Worm (Caenorhabditis elegans): Measurements from ENCODE around the gene srj-14.
"Not testable (repeated sequence)": the region's sequence is repeated elsewhere in the genome, so short reads cannot be mapped to it uniquely, and the experiment has no call there.

srj-14 gene

ce11 chrV:7345494-7345893 lies 24.0 kb upstream of the srj-14 start, which contains the start of gene nhr-147:
Gene nhr-147 (plus strand): TSS chrV:7345794.
- TF ChIP-seq nhr-84 (tag; optimal IDR thresholded peaks at IDR 0.05); fkh-4 (tag; optimal IDR thresholded peaks at IDR 0.05; ENCODE audit: borderline replicate concordance); grh-1 (GFP tag; IDR thresholded peaks at IDR 0.05): not testable (repeated sequence)

ce11 chrV:7349541-7349940 lies 20.0 kb upstream of the srj-14 start, which contains the start of gene nhr-149:
Gene nhr-149 (minus strand): TSS chrV:7349641.
- TF ChIP-seq mep-1 (tag; optimal IDR thresholded peaks at IDR 0.05) (no peak), ces-1 (GFP tag; optimal IDR thresholded peaks at IDR 0.05) (no peak), blmp-1 (tag; optimal IDR thresholded peaks at IDR 0.05) (no peak), hpl-2 (GFP tag; optimal IDR thresholded peaks at IDR 0.05) (no peak), fkh-10 (GFP tag; optimal IDR thresholded peaks at IDR 0.05) (no peak), xbp-1 (tag; optimal IDR thresholded peaks at IDR 0.05) (no peak), F16B12.6 (tag; optimal IDR thresholded peaks at IDR 0.05) (no peak)

DNA sequence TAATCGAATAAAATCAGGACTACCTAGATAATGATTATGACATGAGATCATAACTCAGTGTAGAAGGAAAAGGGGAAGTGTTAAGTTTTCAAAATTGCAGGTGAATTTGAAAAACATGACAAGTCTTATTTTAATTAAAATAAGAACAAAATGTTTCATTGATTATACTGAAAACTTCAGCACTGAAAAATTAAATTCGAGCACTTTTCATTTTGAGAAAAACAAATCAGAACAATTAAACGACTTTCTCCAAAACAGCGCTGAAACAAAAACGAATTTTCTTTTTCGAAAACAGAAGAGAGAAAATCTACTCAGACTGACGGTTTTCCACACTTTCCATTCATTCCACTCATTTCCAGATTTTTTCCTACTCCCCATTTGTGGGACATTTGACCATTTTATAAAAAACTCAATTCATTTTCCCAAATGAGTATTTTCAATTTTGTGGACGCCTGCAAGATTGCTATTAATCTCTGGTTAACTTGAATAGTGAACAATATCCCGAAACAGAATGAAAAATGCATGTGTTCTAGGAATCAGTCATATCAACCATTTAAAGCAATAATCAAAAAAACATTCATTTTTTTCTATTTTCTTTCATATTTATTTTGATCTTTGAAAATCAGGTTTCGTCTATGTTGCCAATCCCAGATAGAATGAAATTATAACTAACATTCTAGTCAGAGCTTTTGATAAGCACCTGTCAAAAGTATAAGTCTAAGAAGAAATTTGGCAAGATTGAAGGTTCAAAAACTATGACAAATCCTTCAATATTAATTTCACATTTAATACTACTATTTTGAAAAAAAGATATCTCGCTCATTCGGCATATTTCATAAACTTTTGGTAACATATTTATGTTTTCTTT lies 17.1 kb upstream of the srj-14 start, which contains the start of the genes srh-231 and srh-275:
TSS of gene srh-231 (minus strand) at position 51 of the 868 bp plus-strand sequence.
TSS of gene srh-275 (plus strand) at position 818 of the 868 bp plus-strand sequence.
- TF ChIP-seq nhr-84 (tag; optimal IDR thresholded peaks at IDR 0.05) (no peak), unc-130 (tag; optimal IDR thresholded peaks at IDR 0.05) (no peak), fkh-10 (GFP tag; optimal IDR thresholded peaks at IDR 0.05) (no peak), tbx-2 (tag; optimal IDR thresholded peaks at IDR 0.05) (no peak), Y116A8C.19 (tag; optimal IDR thresholded peaks at IDR 0.05; ENCODE audit: borderline replicate concordance) (no peak), nhr-76 (tag; optimal IDR thresholded peaks at IDR 0.05) (no peak), ztf-4 (tag; optimal IDR thresholded peaks at IDR 0.05) (no peak), ceh-90 (tag; optimal IDR thresholded peaks at IDR 0.05) (no peak), zip-4 (GFP tag; optimal IDR thresholded peaks at IDR 0.05) (no peak), elt-2 (tag; optimal IDR thresholded peaks at IDR 0.05) (no peak)

DNA sequence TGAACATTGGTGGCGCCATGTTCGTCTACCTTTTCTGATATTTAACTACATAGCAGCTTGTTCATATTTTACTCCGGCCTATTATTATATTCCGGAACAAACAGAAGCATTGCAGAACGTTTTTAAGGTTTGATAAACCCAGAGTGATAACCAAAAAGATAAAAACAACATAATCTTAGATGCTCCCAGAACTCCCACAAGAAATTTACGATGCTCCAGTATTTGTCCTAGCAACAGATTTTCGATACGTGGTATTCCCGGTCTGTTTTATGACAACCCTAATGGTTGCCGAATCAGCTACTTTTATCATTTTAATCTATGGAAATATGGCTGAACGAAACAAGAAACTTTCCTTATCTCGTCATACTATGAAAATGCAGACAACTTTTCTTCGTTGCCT lies 15.9 kb upstream of the srj-14 start:
- no peak for TF ChIP-seq tlp-1 (tag; optimal IDR thresholded peaks at IDR 0.05)
- no peak for TF ChIP-seq ztf-4 (tag; optimal IDR thresholded peaks at IDR 0.05)
- no peak for TF ChIP-seq mdl-1 (tag; optimal IDR thresholded peaks at IDR 0.05)
- no peak for TF ChIP-seq sup-37 (GFP tag; optimal IDR thresholded peaks at IDR 0.05)
- no peak for TF ChIP-seq dsc-1 (tag; optimal IDR thresholded peaks at IDR 0.05)

DNA sequence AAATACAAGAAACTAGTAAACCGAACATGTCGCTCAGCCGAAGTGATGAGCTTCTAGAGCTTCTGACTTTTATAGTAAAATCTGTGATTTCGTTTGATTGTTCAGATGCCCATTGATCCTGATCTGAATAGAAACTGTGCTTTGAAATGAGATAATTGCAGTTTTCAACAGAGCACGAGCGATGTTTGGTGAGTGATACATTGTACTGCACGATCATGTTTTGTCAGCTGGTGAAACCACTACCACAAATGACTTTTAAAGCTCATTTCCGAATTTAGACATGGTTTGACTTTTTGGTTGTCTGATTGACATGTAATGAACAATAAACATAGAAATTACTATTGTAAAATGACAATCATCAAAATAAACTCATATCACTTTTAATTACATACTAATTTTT lies 14.0 kb upstream of the srj-14 start, which contains the start of gene tag-293:
TSS of gene tag-293 (minus strand) at position 101 of the 400 bp plus-strand sequence.
- TF ChIP-seq nhr-20 (tag; optimal IDR thresholded peaks at IDR 0.05) (no peak), dpl-1 (GFP tag; optimal IDR thresholded peaks at IDR 0.05) (no peak), lir-3 (tag; optimal IDR thresholded peaks at IDR 0.05; ENCODE audit: poor library complexity) (no peak), aha-1 (tag; optimal IDR thresholded peaks at IDR 0.05) (no peak), nhr-11 (tag; optimal IDR thresholded peaks at IDR 0.05) (no peak), xbp-1 (tag; optimal IDR thresholded peaks at IDR 0.05) (no peak), nhr-237 (tag; optimal IDR thresholded peaks at IDR 0.05) (no peak), pag-3 (tag; optimal IDR thresholded peaks at IDR 0.05; ENCODE audit: borderline replicate concordance, insufficient read depth) (no peak), tlp-1 (tag; optimal IDR thresholded peaks at IDR 0.05) (no peak), F16B12.6 (tag; optimal IDR thresholded peaks at IDR 0.05) (no peak), egl-27 (tag; optimal IDR thresholded peaks at IDR 0.05) (no peak), tbx-2 (tag; optimal IDR thresholded peaks at IDR 0.05) (no peak), Y116A8C.19 (tag; optimal IDR thresholded peaks at IDR 0.05; ENCODE audit: borderline replicate concordance) (no peak), efl-3 (GFP tag; optimal IDR thresholded peaks at IDR 0.05) (no peak)
